Worm (Caenorhabditis elegans) whole organism, L4 larva: ENCODE results near the gene pag-3.

Experiments used
- F26F4.8 ChIP-seq: fragments of 200-800 bp; sonication (Bioruptor generic); conservative IDR thresholded peaks from 2 replicates; pipeline ENCODE4 v1.3.6; 2022; ENCODE audit warnings: missing genetic modification characterization, missing compliant biosample characterization
- F37D6.2 ChIP-seq: sonication (generic microtip); optimal IDR thresholded peaks from 2 replicates; lab custom pipeline; 2016; ENCODE audit warnings: mild to moderate bottlenecking, missing genetic modification characterization, missing compliant biosample characterization
- R02D3.7 ChIP-seq: fragments of 150-350 bp; sonication (generic microtip); optimal IDR thresholded peaks from 3 replicates; lab custom pipeline; 2014; ENCODE audit warnings: missing biosample characterization, missing genetic modification characterization
- ZK546.5 ChIP-seq, 2 experiments: sonication (generic microtip); optimal IDR thresholded peaks; 2 replicates each; lab custom pipeline; 2017; ENCODE audit warnings: missing biosample characterization in 2 of 2, missing genetic modification characterization in 2 of 2
- attf-4 ChIP-seq: sonication (generic microtip); optimal IDR thresholded peaks from 3 replicates; lab custom pipeline; 2017; ENCODE audit warnings: missing biosample characterization, missing genetic modification characterization
- ceh-28 ChIP-seq: fragments of 150-350 bp; optimal IDR thresholded peaks from 2 replicates; lab custom pipeline; 2014; ENCODE audit warnings: missing biosample characterization, missing genetic modification reagents, missing genetic modification characterization
- daf-16 ChIP-seq, 3 experiments: sonication (generic microtip); optimal IDR thresholded peaks; 2 replicates each; lab custom pipeline; 2016 to 2017; ENCODE audit warnings: missing genetic modification characterization in 3 of 3, missing genetic modification reagents in 3 of 3, mild to moderate bottlenecking in 2 of 3, missing compliant biosample characterization in 2 of 3, missing biosample characterization in 1 of 3, moderate library complexity in 1 of 3
- dve-1 ChIP-seq: sonication (generic microtip); optimal IDR thresholded peaks from 2 replicates; lab custom pipeline; 2017; ENCODE audit warnings: antibody characterized with exemption, mild to moderate bottlenecking, missing genetic modification characterization, missing compliant biosample characterization; ENCODE audit not compliant: insufficient read depth
- hif-1 ChIP-seq, 2 experiments: sonication (generic microtip); optimal IDR thresholded peaks; 2 replicates each; lab custom pipeline; 2016 to 2017; ENCODE audit warnings: missing compliant biosample characterization in 2 of 2, missing genetic modification characterization in 2 of 2, missing genetic modification reagents in 2 of 2, missing genotype in 2 of 2, mild to moderate bottlenecking in 1 of 2
- hlh-30 ChIP-seq: sonication (generic microtip); optimal IDR thresholded peaks from 2 replicates; lab custom pipeline; 2017; ENCODE audit warnings: antibody characterized with exemption, mild to moderate bottlenecking, missing genetic modification characterization, missing compliant biosample characterization; ENCODE audit not compliant: insufficient read depth
- madf-5 ChIP-seq, 2 experiments: fragments of 200-800 bp; sonication (Bioruptor generic); IDR thresholded peaks; 2 replicates each; pipeline ENCODE4 v1.3.6; 2022; ENCODE audit warnings: missing compliant biosample characterization in 2 of 2, missing genetic modification characterization in 2 of 2
- mxl-3 ChIP-seq: fragments of 200-800 bp; sonication (Bioruptor generic); optimal IDR thresholded peaks from 2 replicates; lab custom pipeline; 2018; ENCODE audit warnings: mild to moderate bottlenecking, missing genetic modification characterization, missing compliant biosample characterization
- nhr-237 ChIP-seq: sonication (generic microtip); optimal IDR thresholded peaks from 2 replicates; lab custom pipeline; 2017; ENCODE audit warnings: missing biosample characterization, missing genetic modification characterization
- nhr-28 ChIP-seq: fragments of 150-350 bp; optimal IDR thresholded peaks from 2 replicates; lab custom pipeline; 2014; ENCODE audit warnings: missing biosample characterization, missing genetic modification characterization
- nhr-76 ChIP-seq: fragments of 150-350 bp; optimal IDR thresholded peaks from 2 replicates; lab custom pipeline; 2014; ENCODE audit warnings: missing biosample characterization, missing genetic modification characterization
- rbr-2 ChIP-seq: sonication (generic microtip); optimal IDR thresholded peaks from 2 replicates; lab custom pipeline; 2016; ENCODE audit warnings: missing genotype, missing genetic modification characterization, missing compliant biosample characterization
- set-16 ChIP-seq: fragments of 200-800 bp; sonication (Bioruptor generic); IDR thresholded peaks from 2 replicates; pipeline ENCODE4 v1.3.6; 2022; ENCODE audit warnings: missing genetic modification reagents, missing genetic modification characterization, missing compliant biosample characterization
- skn-1 ChIP-seq: fragments of 150-350 bp; optimal IDR thresholded peaks from 2 replicates; lab custom pipeline; 2014; ENCODE audit warnings: missing biosample characterization, missing genetic modification characterization
- snpc-1.2 ChIP-seq: fragments of 200-800 bp; sonication (Bioruptor generic); IDR thresholded peaks from 2 replicates; pipeline ENCODE4 v1.3.6; 2022; ENCODE audit warnings: missing genetic modification reagents, missing genetic modification characterization, missing compliant biosample characterization
- tra-1 ChIP-seq: fragments of 200-800 bp; sonication (Bioruptor generic); IDR thresholded peaks from 2 replicates; pipeline ENCODE4 v1.3.6; 2022; ENCODE audit warnings: missing genetic modification reagents, missing genetic modification characterization, missing compliant biosample characterization
- unc-130 ChIP-seq: sonication (generic microtip); optimal IDR thresholded peaks from 2 replicates; lab custom pipeline; 2016; ENCODE audit warnings: missing genetic modification reagents, missing genetic modification characterization, missing compliant biosample characterization
- unc-62 ChIP-seq, 3 experiments: fragments of 150-350 bp in 1 of 3; sonication (generic microtip); optimal IDR thresholded peaks in 2 of 3; peaks in 1 of 3; 1 replicate in 1 of 3; 2 replicates in 2 of 3; lab custom pipeline; 2014 to 2017; ENCODE audit warnings: missing biosample characterization in 3 of 3, missing genetic modification characterization in 3 of 3, missing genetic modification reagents in 3 of 3, missing genotype in 1 of 3
- zip-11 ChIP-seq: fragments of 200-800 bp; sonication (Bioruptor generic); IDR thresholded peaks from 2 replicates; pipeline ENCODE4 v1.3.6; 2022; ENCODE audit warnings: missing genetic modification characterization, missing compliant biosample characterization
- ztf-11 ChIP-seq: fragments of 150-350 bp; optimal IDR thresholded peaks from 2 replicates; lab custom pipeline; 2014; ENCODE audit warnings: missing biosample characterization, missing genetic modification characterization

pag-3 gene

DNA sequence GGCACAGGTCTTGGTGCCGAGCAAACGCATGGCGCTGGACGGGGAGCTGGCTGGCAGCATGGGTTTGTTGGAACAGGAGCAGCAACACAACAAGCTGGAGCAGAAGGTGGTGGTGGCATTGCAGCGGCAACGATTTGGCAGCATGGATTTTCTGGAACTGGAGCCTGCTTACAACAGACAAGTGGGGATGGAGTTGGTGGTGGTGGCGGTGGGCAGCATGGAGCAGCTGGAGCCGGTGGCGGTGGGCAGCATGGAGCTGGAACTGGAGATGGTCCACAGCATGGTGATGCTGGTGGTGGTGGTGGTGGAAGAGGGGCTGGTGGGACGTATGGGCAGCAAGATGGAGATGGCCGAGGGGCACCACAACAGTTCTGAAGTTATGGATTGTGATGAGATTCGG is 6.4 kb upstream of the pag-3 start:
- TF ChIP-seq ztf-11 (tag; lab: Kevin White, UChicago) (no peak), zip-11 (GFP tag; lab: Robert Waterston, UW) (no peak), F26F4.8 (no peak), ZK546.5 (tag; optimal IDR thresholded peaks at IDR 0.05; lab: Kevin White, UChicago) (no peak), rbr-2 (tag; lab: Kevin White, UChicago) (no peak), mxl-3 (GFP tag; lab: Kevin White, UChicago) (no peak), madf-5 (GFP tag; IDR thresholded peaks at IDR 0.05; lab: Robert Waterston, UW) (0 out of 4 replicates have a peak, but pooled peaks of 1 of the 2 experiments have one; percentile 43), set-16 (peak; percentile 92), R02D3.7 (no peak)

ce11 chrX:14959393-14960073 is 5.1 kb upstream of the pag-3 start:
- no peak for TF ChIP-seq nhr-76
- TF ChIP-seq nhr-237 (tag; lab: Kevin White, UChicago) = no peak
- peak in 1 of 2 experiments; percentile 67 for TF ChIP-seq unc-62 (GFP tag; optimal IDR thresholded peaks at IDR 0.05 in 1 of 2; lab: Kevin White, UChicago)
- TF ChIP-seq unc-62 (tag; optimal IDR thresholded peaks at IDR 0.05; lab: Kevin White, UChicago) = no peak
- no peak for TF ChIP-seq madf-5 (GFP tag; IDR thresholded peaks at IDR 0.05; lab: Robert Waterston, UW)
- no peak for TF ChIP-seq attf-4 (tag; lab: Kevin White, UChicago)
- no peak for TF ChIP-seq ceh-28 (tag; lab: Kevin White, UChicago)
- TF ChIP-seq skn-1 (tag; lab: Kevin White, UChicago) = no peak
- no peak for TF ChIP-seq unc-130 (GFP tag; lab: Kevin White, UChicago)

ce11 chrX:14958401-14958800 is 4.0 kb upstream of the pag-3 start:
- TF ChIP-seq unc-62 (GFP tag; optimal IDR thresholded peaks at IDR 0.05 in 1 of 2; lab: Kevin White, UChicago) (peak in 1 of 2 experiments; percentile 97), unc-62 (tag; optimal IDR thresholded peaks at IDR 0.05; lab: Kevin White, UChicago) (no peak), nhr-237 (tag; lab: Kevin White, UChicago) (no peak)

DNA sequence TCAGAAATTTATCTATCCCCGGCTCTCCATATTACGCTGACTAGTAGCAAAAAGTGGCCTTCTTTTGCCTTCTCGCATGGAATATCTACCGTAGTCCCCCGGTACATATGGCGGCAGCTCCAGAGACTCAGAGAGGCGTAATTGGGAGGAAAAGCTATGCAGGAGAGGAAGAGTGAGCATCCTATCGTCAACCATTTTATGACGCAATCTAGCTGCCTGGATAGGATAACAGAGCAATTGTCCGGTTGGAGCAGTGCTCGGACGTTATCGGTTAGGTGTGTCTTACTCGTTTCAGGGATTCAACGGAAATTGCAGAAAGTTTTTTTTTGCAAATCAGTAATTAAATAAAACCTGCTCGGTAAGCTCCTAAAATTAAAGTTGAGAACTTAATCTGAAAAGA is 2.7 kb upstream of the pag-3 start:
- peak in 1 of 2 experiments; percentile 84 for TF ChIP-seq unc-62 (GFP tag; optimal IDR thresholded peaks at IDR 0.05 in 1 of 2; lab: Kevin White, UChicago)
- TF ChIP-seq unc-62 (tag; optimal IDR thresholded peaks at IDR 0.05; lab: Kevin White, UChicago) = no peak
- TF ChIP-seq snpc-1.2 (GFP tag; lab: Robert Waterston, UW) = no peak

ce11 chrX:14951797-14952196 is 2.7 kb downstream of the pag-3 start:
- TF ChIP-seq snpc-1.2 (GFP tag; lab: Robert Waterston, UW) = peak; percentile 54; the same call in 1 of the 2 replicates
- no peak for TF ChIP-seq hif-1 (tag; optimal IDR thresholded peaks at IDR 0.05; lab: Kevin White, UChicago)
- TF ChIP-seq, all 104 proteins: peak for 1

DNA sequence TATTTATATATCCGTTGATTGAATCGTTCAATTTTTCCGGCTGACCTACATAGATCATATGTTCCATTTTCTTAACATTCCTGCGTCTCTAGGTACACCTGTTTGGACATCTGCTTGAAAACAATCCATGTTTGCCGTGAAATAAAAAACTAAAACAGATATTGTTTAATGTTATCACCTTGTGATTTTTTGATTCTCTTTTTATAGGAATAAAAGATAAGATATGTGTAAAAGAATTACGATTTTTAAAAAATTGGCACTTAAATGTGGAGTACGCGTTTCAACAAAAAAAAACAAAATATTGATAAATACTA is 7.1 kb downstream of the pag-3 start:
- TF ChIP-seq hlh-30 (tag; lab: Kevin White, UChicago) (peak; percentile 85), F37D6.2 (tag; lab: Kevin White, UChicago) (no peak), tra-1 (no peak), daf-16 (GFP tag; optimal IDR thresholded peaks at IDR 0.05; lab: Kevin White, UChicago) (no peak), daf-16 (tag; optimal IDR thresholded peaks at IDR 0.05; lab: Kevin White, UChicago) (peak; percentile 46), dve-1 (tag; lab: Kevin White, UChicago) (peak; percentile 1), nhr-28 (tag; lab: Kevin White, UChicago) (peak; percentile 9)
